Worm (Caenorhabditis elegans): ENCODE measurements around the gene F26F2.5.
"Not testable (repeated sequence)": the region's sequence is repeated elsewhere in the genome, so short reads cannot be mapped to it uniquely, and the experiment has no call there.

DNA sequence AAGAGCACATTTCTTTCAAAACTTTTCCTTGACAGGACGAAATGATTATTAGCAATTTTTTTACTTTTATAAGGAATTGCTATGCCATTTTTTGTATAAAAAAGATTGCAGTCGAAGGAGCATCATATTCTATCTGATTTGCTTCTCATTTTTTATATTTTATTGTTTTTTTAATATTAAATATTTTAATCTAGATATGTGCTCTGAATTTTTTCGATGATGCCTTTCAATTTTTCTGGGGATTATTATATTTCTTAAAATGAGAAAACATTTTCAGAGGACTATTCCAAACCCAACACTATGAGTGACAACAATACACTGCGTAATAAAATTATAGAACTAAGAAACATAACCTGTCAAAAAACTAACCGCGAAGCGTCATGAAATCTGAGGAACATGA is 4.5 kb upstream of the F26F2.5 start, which contains the start of gene F26F2.4:
- TF ChIP-seq him-1, W03F9.2 (tag; optimal IDR thresholded peaks at IDR 0.05): not testable (repeated sequence)
